Fruit fly (Drosophila melanogaster) whole organism, embryonic: ENCODE results near the gene dmGlut.

ENCODE experiments used
- Abd-B ChIP-seq: fragments of 200-800 bp; sonication (Bioruptor generic); optimal IDR thresholded peaks from 2 replicates; lab custom pipeline; 2018; ENCODE audit warnings: missing biosample characterization, mild to moderate bottlenecking, missing genetic modification characterization, moderate library complexity
- CG10274 ChIP-seq: fragments of 200-800 bp; sonication (Bioruptor generic); optimal IDR thresholded peaks from 3 replicates; lab custom pipeline; 2017; ENCODE audit warnings: missing biosample characterization, mild to moderate bottlenecking, missing genetic modification characterization
- CG10543 ChIP-seq: fragments of 200-800 bp; sonication (Bioruptor generic); optimal IDR thresholded peaks from 3 replicates; lab custom pipeline; 2017; ENCODE audit warnings: missing biosample characterization, mild to moderate bottlenecking, missing genetic modification characterization, moderate library complexity
- CG14860 ChIP-seq: fragments of 200-800 bp; sonication (Bioruptor generic); IDR thresholded peaks from 3 replicates; pipeline ENCODE4 v1.3.6; 2022; ENCODE audit warnings: missing biosample characterization, missing genetic modification characterization; ENCODE audit not compliant: partially characterized antibody
- CG15601 ChIP-seq: fragments of 200-800 bp; sonication (Bioruptor generic); optimal IDR thresholded peaks from 3 replicates; lab custom pipeline; 2019; ENCODE audit warnings: missing biosample characterization, mild to moderate bottlenecking, missing genetic modification characterization, moderate library complexity
- CG17361 ChIP-seq: fragments of 200-800 bp; sonication (Bioruptor generic); IDR thresholded peaks from 3 replicates; pipeline ENCODE4 v1.3.6; 2022; ENCODE audit warnings: missing biosample characterization, missing genetic modification characterization
- CG17385 ChIP-seq: fragments of 200-800 bp; sonication (Bioruptor generic); optimal IDR thresholded peaks from 3 replicates; lab custom pipeline; 2018; ENCODE audit warnings: missing biosample characterization, mild to moderate bottlenecking, missing genetic modification characterization
- CG18011 ChIP-seq: fragments of 200-800 bp; sonication (Bioruptor generic); optimal IDR thresholded peaks from 2 replicates; lab custom pipeline; 2017; ENCODE audit warnings: missing biosample characterization, missing genetic modification characterization, mild to moderate bottlenecking, moderate library complexity, missing genotype
- CG2678 ChIP-seq: fragments of 200-800 bp; sonication (Bioruptor generic); optimal IDR thresholded peaks from 3 replicates; lab custom pipeline; 2019; ENCODE audit warnings: missing biosample characterization, mild to moderate bottlenecking, missing genetic modification characterization, moderate library complexity
- CG2712 ChIP-seq: fragments of 200-800 bp; optimal IDR thresholded peaks from 3 replicates; lab custom pipeline; 2019; ENCODE audit warnings: missing biosample characterization, mild to moderate bottlenecking, missing genetic modification characterization, moderate library complexity
- CG3065 ChIP-seq: fragments of 200-800 bp; sonication (Bioruptor generic); optimal IDR thresholded peaks from 2 replicates; lab custom pipeline; 2016; ENCODE audit warnings: missing biosample characterization, missing genetic modification characterization
- CG32772 ChIP-seq: fragments of 200-800 bp; sonication (Bioruptor generic); IDR thresholded peaks from 2 replicates; pipeline ENCODE4 v1.3.6; 2022; ENCODE audit warnings: missing biosample characterization, missing genetic modification characterization
- CG5245 ChIP-seq: fragments of 200-800 bp; sonication (Bioruptor generic); optimal IDR thresholded peaks from 3 replicates; lab custom pipeline; 2016; ENCODE audit warnings: missing biosample characterization, missing genetic modification characterization
- CG7745 ChIP-seq: fragments of 200-800 bp; sonication (Bioruptor generic); optimal IDR thresholded peaks from 2 replicates; lab custom pipeline; 2018; ENCODE audit warnings: missing biosample characterization, mild to moderate bottlenecking, missing genetic modification characterization, moderate library complexity
- CG7987 ChIP-seq: fragments of 200-800 bp; sonication (Bioruptor generic); optimal IDR thresholded peaks from 2 replicates; lab custom pipeline; 2018; ENCODE audit warnings: missing biosample characterization, mild to moderate bottlenecking, missing genetic modification characterization, moderate library complexity
- CG9609 ChIP-seq: fragments of 200-800 bp; sonication (Bioruptor generic); optimal IDR thresholded peaks from 3 replicates; lab custom pipeline; 2016; ENCODE audit warnings: missing biosample characterization, missing genetic modification characterization
- CG9876 ChIP-seq: fragments of 200-800 bp; sonication (Bioruptor generic); optimal IDR thresholded peaks from 2 replicates; lab custom pipeline; 2016; ENCODE audit warnings: missing biosample characterization, missing genetic modification characterization
- D ChIP-seq, 2 experiments: fragments of 200-800 bp in 1 of 2; fragments of >200 bp in 1 of 2; sonication (Bioruptor generic) in 1 of 2; optimal IDR thresholded peaks; 2 replicates in 1 of 2; 3 replicates in 1 of 2; lab custom pipeline; 2017; ENCODE audit warnings: mild to moderate bottlenecking in 1 of 2, missing biosample characterization in 1 of 2, missing genetic modification characterization in 1 of 2, missing genetic modification reagents in 1 of 2
- Dip3 ChIP-seq: fragments of 200-800 bp; sonication (Bioruptor generic); optimal IDR thresholded peaks from 3 replicates; lab custom pipeline; 2016; ENCODE audit warnings: missing biosample characterization, missing genetic modification characterization
- Hr51 ChIP-seq, 2 experiments: fragments of 200-800 bp; sonication (Bioruptor generic); optimal IDR thresholded peaks; 2 replicates in 1 of 2; 3 replicates in 1 of 2; lab custom pipeline; 2016 to 2018; ENCODE audit warnings: missing biosample characterization in 2 of 2, missing genetic modification characterization in 2 of 2, mild to moderate bottlenecking in 1 of 2, moderate library complexity in 1 of 2
- Hsf ChIP-seq: fragments of 200-800 bp; sonication (Bioruptor generic); optimal IDR thresholded peaks from 3 replicates; lab custom pipeline; 2016; ENCODE audit warnings: missing biosample characterization, missing genetic modification characterization
- Optix ChIP-seq: fragments of 200-800 bp; sonication (Bioruptor generic); IDR thresholded peaks from 3 replicates; pipeline ENCODE4 v1.3.6; 2022; ENCODE audit warnings: missing biosample characterization, missing genetic modification characterization
- PHDP ChIP-seq: fragments of 200-800 bp; sonication (Bioruptor generic); optimal IDR thresholded peaks from 3 replicates; lab custom pipeline; 2018; ENCODE audit warnings: missing biosample characterization, mild to moderate bottlenecking, missing genetic modification characterization, moderate library complexity
- Pdp1 ChIP-seq, 2 experiments: fragments of 200-800 bp; sonication (Bioruptor generic); optimal IDR thresholded peaks; 3 replicates each; lab custom pipeline; 2016; ENCODE audit warnings: missing biosample characterization in 2 of 2, missing genetic modification characterization in 2 of 2, mild to moderate bottlenecking in 1 of 2, moderate library complexity in 1 of 2
- Ptx1 ChIP-seq: fragments of 200-800 bp; sonication (Bioruptor generic); IDR thresholded peaks from 2 replicates; pipeline ENCODE4 v1.3.6; 2022; ENCODE audit warnings: missing biosample characterization, missing genetic modification characterization
- ab ChIP-seq: fragments of 200-800 bp; sonication (Bioruptor generic); optimal IDR thresholded peaks from 2 replicates; lab custom pipeline; 2016; ENCODE audit warnings: missing biosample characterization, missing genetic modification characterization
- ap ChIP-seq: fragments of 200-800 bp; sonication (Bioruptor generic); IDR thresholded peaks from 2 replicates; pipeline ENCODE4 v1.3.6; 2022; ENCODE audit warnings: missing biosample characterization, missing genetic modification characterization
- ara ChIP-seq: fragments of 200-800 bp; sonication (Bioruptor generic); IDR thresholded peaks from 2 replicates; pipeline ENCODE4 v1.3.6; 2022; ENCODE audit warnings: missing biosample characterization, missing genetic modification characterization
- ase ChIP-seq: fragments of 200-800 bp; sonication (Bioruptor generic); IDR thresholded peaks from 3 replicates; pipeline ENCODE4 v1.3.6; 2022; ENCODE audit warnings: missing biosample characterization, missing genetic modification characterization
- bcd ChIP-seq: fragments of 200-800 bp; sonication (Bioruptor generic); optimal IDR thresholded peaks from 2 replicates; lab custom pipeline; 2017; ENCODE audit warnings: missing biosample characterization, mild to moderate bottlenecking, missing genetic modification characterization
- br ChIP-seq: fragments of >200 bp; optimal IDR thresholded peaks from 2 replicates; lab custom pipeline; 2017
- btn ChIP-seq: fragments of 200-800 bp; sonication (Bioruptor generic); optimal IDR thresholded peaks from 2 replicates; lab custom pipeline; 2016; ENCODE audit warnings: missing biosample characterization, missing genetic modification characterization
- dmrt11E ChIP-seq: fragments of 200-800 bp; sonication (Bioruptor generic); optimal IDR thresholded peaks from 3 replicates; lab custom pipeline; 2018; ENCODE audit warnings: missing biosample characterization, mild to moderate bottlenecking, missing genetic modification characterization, moderate library complexity
- esg ChIP-seq: fragments of 200-800 bp; sonication (Bioruptor generic); conservative IDR thresholded peaks from 2 replicates; pipeline ENCODE4 v1.3.6; 2022; ENCODE audit warnings: missing biosample characterization, missing genetic modification characterization
- fd102C ChIP-seq: fragments of 200-800 bp; sonication (Bioruptor generic); optimal IDR thresholded peaks from 2 replicates; lab custom pipeline; 2018; ENCODE audit warnings: missing biosample characterization, mild to moderate bottlenecking, missing genetic modification characterization, moderate library complexity
- fru ChIP-seq: fragments of >200 bp; optimal IDR thresholded peaks from 2 replicates; lab custom pipeline; 2017
- gfzf ChIP-seq: fragments of 200-800 bp; sonication (Bioruptor generic); optimal IDR thresholded peaks from 2 replicates; lab custom pipeline; 2016; ENCODE audit warnings: missing biosample characterization, mild to moderate bottlenecking, missing genetic modification characterization, moderate library complexity
- grau ChIP-seq: fragments of 200-800 bp; optimal IDR thresholded peaks from 3 replicates; lab custom pipeline; 2019; ENCODE audit warnings: missing biosample characterization, mild to moderate bottlenecking, missing genetic modification characterization, moderate library complexity
- hkb ChIP-seq, 2 experiments: fragments of 200-800 bp in 1 of 2; fragments of >200 bp in 1 of 2; sonication (Bioruptor generic) in 1 of 2; IDR thresholded peaks in 1 of 2; optimal IDR thresholded peaks in 1 of 2; 2 replicates each; pipeline versions ENCODE4 v1.3.6 to Lab custom; 2017 to 2022; ENCODE audit warnings: missing biosample characterization in 1 of 2, missing genetic modification characterization in 1 of 2
- kni ChIP-seq: fragments of 200-800 bp; sonication (Bioruptor generic); optimal IDR thresholded peaks from 3 replicates; lab custom pipeline; 2017; ENCODE audit warnings: mild to moderate bottlenecking, missing biosample characterization, missing genetic modification reagents, missing genetic modification characterization
- odd ChIP-seq: fragments of 200-800 bp; sonication (Bioruptor generic); optimal IDR thresholded peaks from 2 replicates; lab custom pipeline; 2017; ENCODE audit warnings: missing biosample characterization, mild to moderate bottlenecking, missing genetic modification characterization
- onecut ChIP-seq: fragments of 200-800 bp; sonication (Bioruptor generic); IDR thresholded peaks from 2 replicates; pipeline ENCODE4 v1.3.6; 2022; ENCODE audit warnings: missing biosample characterization, missing genetic modification characterization
- psq ChIP-seq: fragments of 200-800 bp; sonication (Bioruptor generic); optimal IDR thresholded peaks from 2 replicates; lab custom pipeline; 2017; ENCODE audit warnings: missing biosample characterization, missing genetic modification characterization
- shn ChIP-seq: fragments of 200-800 bp; sonication (Bioruptor generic); optimal IDR thresholded peaks from 3 replicates; lab custom pipeline; 2016; ENCODE audit warnings: missing biosample characterization, missing genetic modification characterization
- sisA ChIP-seq: fragments of 200-800 bp; sonication (Bioruptor generic); IDR thresholded peaks from 2 replicates; pipeline ENCODE4 v1.3.6; 2022; ENCODE audit warnings: missing biosample characterization, missing genetic modification characterization
- so ChIP-seq: fragments of 200-800 bp; sonication (Bioruptor generic); IDR thresholded peaks from 3 replicates; pipeline ENCODE4 v1.3.6; 2022; ENCODE audit warnings: missing biosample characterization, missing genetic modification characterization
- trem ChIP-seq: fragments of 200-800 bp; optimal IDR thresholded peaks from 3 replicates; lab custom pipeline; 2019; ENCODE audit warnings: missing biosample characterization, mild to moderate bottlenecking, missing genetic modification characterization, moderate library complexity
- vnd ChIP-seq: fragments of 200-800 bp; sonication (Bioruptor generic); IDR thresholded peaks from 3 replicates; pipeline ENCODE4 v1.3.6; 2022; ENCODE audit warnings: missing biosample characterization, missing genetic modification characterization; ENCODE audit not compliant: partially characterized antibody
- zen ChIP-seq: fragments of 200-800 bp; sonication (Bioruptor generic); optimal IDR thresholded peaks from 3 replicates; lab custom pipeline; 2018; ENCODE audit warnings: missing biosample characterization, mild to moderate bottlenecking, missing genetic modification characterization, moderate library complexity
- zfh1 ChIP-seq: fragments of 200-800 bp; sonication (Bioruptor generic); IDR thresholded peaks from 3 replicates; pipeline ENCODE4 v1.3.6; 2022; ENCODE audit warnings: missing biosample characterization, missing genetic modification characterization

Gene dmGlut

dm6 chr2L:11987945-11988344 is 39.3 kb upstream of the dmGlut start, which contains the start of the genes CG6686 and CG34163 (continued):
- TF ChIP-seq sisA (peak; percentile 39; the same call in 1 of the 2 replicates), CG5245 (GFP tag; lab: Kevin White, UChicago) (no peak), CG15601 (peak; percentile 27), CG9609 (peak; percentile 50), btn (GFP tag; lab: Kevin White, UChicago) (no peak), Ptx1 (GFP tag; lab: Robert Waterston, UW) (no peak; the same call in 1 of the 2 replicates), esg (no peak), fd102C (GFP tag; lab: Kevin White, UChicago) (no peak), Hr51 (GFP tag; optimal IDR thresholded peaks at IDR 0.05; lab: Kevin White, UChicago) (peak in 1 of 2 experiments; percentile 54), hkb (optimal IDR thresholded peaks at IDR 0.05; lab: Kevin White, UChicago) (no peak), hkb (GFP tag; IDR thresholded peaks at IDR 0.05; lab: Robert Waterston, UW) (no peak), bcd (GFP tag; lab: Kevin White, UChicago) (no peak), CG17361 (peak; percentile 61; the same call in 2 of the 3 replicates), Optix (no peak), CG17385 (GFP tag; lab: Kevin White, UChicago) (peak; percentile 99), Pdp1 (GFP tag; optimal IDR thresholded peaks at IDR 0.05; lab: Kevin White, UChicago) (peak in 1 of 2 experiments; percentile 66), PHDP (tag; lab: Kevin White, UChicago) (peak; percentile 6), Hsf (GFP tag; lab: Kevin White, UChicago) (peak; percentile 64), CG7987 (no peak), CG3065 (GFP tag; lab: Kevin White, UChicago) (no peak), ase (GFP tag; lab: Robert Waterston, UW) (no peak), ab (GFP tag; lab: Kevin White, UChicago) (no peak), CG10543 (peak; percentile 1), trem (tag; lab: Kevin White, UChicago) (peak; percentile 70), CG18011 (GFP tag; lab: Kevin White, UChicago) (peak; percentile 14), ap (GFP tag; lab: Robert Waterston, UW) (no peak), onecut (GFP tag; lab: Robert Waterston, UW) (no peak), CG2678 (tag; lab: Kevin White, UChicago) (no peak), kni (GFP tag; lab: Kevin White, UChicago) (no peak), zfh1 (GFP tag; lab: Robert Waterston, UW) (peak; percentile 49; the same call in 1 of the 3 replicates), Abd-B (GFP tag; lab: Kevin White, UChicago) (peak; percentile 46), CG10274 (GFP tag; lab: Kevin White, UChicago) (no peak), gfzf (GFP tag; lab: Kevin White, UChicago) (peak; percentile 83), vnd (GFP tag; lab: Robert Waterston, UW) (no peak), Dip3 (GFP tag; lab: Kevin White, UChicago) (peak; percentile 56), dmrt11E (tag; lab: Kevin White, UChicago) (peak; percentile 35), D (optimal IDR thresholded peaks at IDR 0.05; lab: Kevin White, UChicago) (no peak), D (GFP tag; optimal IDR thresholded peaks at IDR 0.05; lab: Kevin White, UChicago) (no peak), so (GFP tag; lab: Robert Waterston, UW) (no peak), grau (peak; percentile 33), shn (GFP tag; lab: Kevin White, UChicago) (no peak), odd (GFP tag; lab: Kevin White, UChicago) (no peak), ara (GFP tag; lab: Robert Waterston, UW) (peak; percentile 34; the same call in 1 of the 2 replicates), fru (lab: Kevin White, UChicago) (no peak), zen (peak; percentile 44), br (lab: Kevin White, UChicago) (no peak), CG14860 (GFP tag; lab: Robert Waterston, UW) (no peak), CG32772 (GFP tag; lab: Robert Waterston, UW) (no peak), CG2712 (tag; lab: Kevin White, UChicago) (peak; percentile 65), CG9876 (GFP tag; lab: Kevin White, UChicago) (peak; percentile 9), psq (GFP tag; lab: Kevin White, UChicago) (no peak), CG7745 (tag; lab: Kevin White, UChicago) (no peak)
